Fruit fly (Drosophila melanogaster) whole organism, embryonic: Measurements from ENCODE around the gene CG44362.

ENCODE experiments used
- ATbp ChIP-seq: fragments of 200-800 bp; sonication (Bioruptor generic); optimal IDR thresholded peaks from 2 replicates; lab custom pipeline; 2017; ENCODE audit warnings: missing biosample characterization, mild to moderate bottlenecking, missing genetic modification characterization, missing genetic modification reagents
- Antp ChIP-seq: fragments of 200-800 bp; sonication (Bioruptor generic); optimal IDR thresholded peaks from 3 replicates; lab custom pipeline; 2016; ENCODE audit warnings: missing biosample characterization, missing genetic modification characterization
- Atf3 ChIP-seq: fragments of 200-800 bp; sonication (Bioruptor generic); optimal IDR thresholded peaks from 3 replicates; lab custom pipeline; 2016; ENCODE audit warnings: missing biosample characterization, missing genetic modification characterization
- Bdp1 ChIP-seq: fragments of 200-800 bp; sonication (Bioruptor generic); optimal IDR thresholded peaks from 3 replicates; lab custom pipeline; 2016; ENCODE audit warnings: missing biosample characterization, missing genetic modification characterization
- CG10209 ChIP-seq: fragments of 200-800 bp; sonication (Bioruptor generic); optimal IDR thresholded peaks from 3 replicates; lab custom pipeline; 2017; ENCODE audit warnings: missing biosample characterization, mild to moderate bottlenecking, missing genetic modification characterization, missing genetic modification reagents
- CG11085 ChIP-seq: fragments of 200-800 bp; sonication (Bioruptor generic); IDR thresholded peaks from 2 replicates; pipeline ENCODE4 v1.3.6; 2022; ENCODE audit warnings: missing biosample characterization, missing genetic modification characterization
- CG11504 ChIP-seq: fragments of 200-800 bp; sonication (Bioruptor generic); optimal IDR thresholded peaks from 3 replicates; lab custom pipeline; 2019; ENCODE audit warnings: missing biosample characterization, mild to moderate bottlenecking, missing genetic modification characterization, moderate library complexity
- CG12942 ChIP-seq: fragments of 200-800 bp; sonication (Bioruptor generic); optimal IDR thresholded peaks from 3 replicates; lab custom pipeline; 2016; ENCODE audit warnings: missing biosample characterization, missing genetic modification characterization
- CG15696 ChIP-seq: fragments of 200-800 bp; sonication (Bioruptor generic); optimal IDR thresholded peaks from 2 replicates; lab custom pipeline; 2019; ENCODE audit warnings: missing biosample characterization, mild to moderate bottlenecking, missing genetic modification characterization, moderate library complexity
- CG17912 ChIP-seq: fragments of 200-800 bp; sonication (Bioruptor generic); optimal IDR thresholded peaks from 2 replicates; lab custom pipeline; 2018; ENCODE audit warnings: missing biosample characterization, mild to moderate bottlenecking, missing genetic modification characterization
- CG32532 ChIP-seq: fragments of 200-800 bp; sonication (Bioruptor generic); IDR thresholded peaks from 2 replicates; pipeline ENCODE4 v1.3.6; 2022; ENCODE audit warnings: missing biosample characterization, missing genetic modification characterization
- CG3407 ChIP-seq: fragments of 200-800 bp; sonication (Bioruptor generic); optimal IDR thresholded peaks from 2 replicates; lab custom pipeline; 2018; ENCODE audit warnings: missing biosample characterization, mild to moderate bottlenecking, missing genetic modification characterization
- CG3726 ChIP-seq: fragments of 200-800 bp; sonication (Bioruptor generic); IDR thresholded peaks from 3 replicates; pipeline ENCODE4, ENCODE4 v1.3.6; 2022; ENCODE audit warnings: missing biosample characterization, missing genetic modification characterization
- CG4404 ChIP-seq: fragments of 200-800 bp; sonication (Bioruptor generic); IDR thresholded peaks from 2 replicates; pipeline ENCODE4 v1.3.6; 2022; ENCODE audit warnings: missing biosample characterization, missing genetic modification characterization
- CG4854 ChIP-seq: fragments of 200-800 bp; sonication (Bioruptor generic); optimal IDR thresholded peaks from 2 replicates; lab custom pipeline; 2016; ENCODE audit warnings: missing biosample characterization, missing genetic modification characterization, inconsistent platforms
- CG6272 ChIP-seq: fragments of 200-800 bp; sonication (Bioruptor generic); IDR thresholded peaks from 2 replicates; pipeline ENCODE4 v1.3.6; 2022; ENCODE audit warnings: missing biosample characterization, missing genetic modification characterization
- CG7372 ChIP-seq: fragments of 200-800 bp; sonication (Bioruptor generic); IDR thresholded peaks from 2 replicates; pipeline ENCODE4 v1.3.6; 2022; ENCODE audit warnings: missing biosample characterization, missing genetic modification characterization
- CG8089 ChIP-seq: fragments of 200-800 bp; sonication (Bioruptor generic); optimal IDR thresholded peaks from 3 replicates; lab custom pipeline; 2016; ENCODE audit warnings: missing biosample characterization, missing genetic modification characterization
- CG8290 ChIP-seq, 3 experiments: fragments of 200-800 bp; sonication (Bioruptor generic); optimal IDR thresholded peaks; 2 replicates each; lab custom pipeline; 2016 to 2019; ENCODE audit warnings: missing biosample characterization in 3 of 3, missing genetic modification characterization in 3 of 3, mild to moderate bottlenecking in 2 of 3, moderate library complexity in 1 of 3
- D19B ChIP-seq: fragments of 200-800 bp; sonication (Bioruptor generic); optimal IDR thresholded peaks from 2 replicates; lab custom pipeline; 2017; ENCODE audit warnings: missing biosample characterization, mild to moderate bottlenecking, missing genetic modification characterization
- H2.0 ChIP-seq: fragments of 200-800 bp; sonication (Bioruptor generic); IDR thresholded peaks from 2 replicates; pipeline ENCODE4 v1.3.6; 2022; ENCODE audit warnings: missing biosample characterization, missing genetic modification characterization
- Hey ChIP-seq: fragments of 200-800 bp; sonication (Bioruptor generic); optimal IDR thresholded peaks from 3 replicates; lab custom pipeline; 2018; ENCODE audit warnings: missing biosample characterization, mild to moderate bottlenecking, missing genetic modification characterization
- Hr51 ChIP-seq, 2 experiments: fragments of 200-800 bp; sonication (Bioruptor generic); optimal IDR thresholded peaks; 2 replicates in 1 of 2; 3 replicates in 1 of 2; lab custom pipeline; 2016 to 2018; ENCODE audit warnings: missing biosample characterization in 2 of 2, missing genetic modification characterization in 2 of 2, mild to moderate bottlenecking in 1 of 2, moderate library complexity in 1 of 2
- NFAT ChIP-seq: fragments of 200-800 bp; sonication (Bioruptor generic); IDR thresholded peaks from 2 replicates; pipeline ENCODE4 v1.3.6; 2022; ENCODE audit warnings: missing biosample characterization, missing genetic modification characterization
- Rfx ChIP-seq: fragments of 200-800 bp; sonication (Bioruptor generic); IDR thresholded peaks from 2 replicates; pipeline ENCODE4 v1.3.6; 2022; ENCODE audit warnings: missing biosample characterization, missing genetic modification characterization
- Rx ChIP-seq: fragments of 200-800 bp; sonication (Bioruptor generic); IDR thresholded peaks from 2 replicates; pipeline ENCODE4 v1.3.6; 2022; ENCODE audit warnings: missing biosample characterization, missing genetic modification characterization
- Sin3A ChIP-seq: fragments of >200 bp; optimal IDR thresholded peaks from 2 replicates; lab custom pipeline; 2018
- Sox102F ChIP-seq: fragments of 200-800 bp; sonication (Bioruptor generic); optimal IDR thresholded peaks from 2 replicates; lab custom pipeline; 2018; ENCODE audit warnings: missing biosample characterization, mild to moderate bottlenecking, missing genetic modification characterization, moderate library complexity
- bowl ChIP-seq: fragments of 200-800 bp; sonication (Bioruptor generic); IDR thresholded peaks from 2 replicates; pipeline ENCODE4 v1.3.6; 2022; ENCODE audit warnings: missing biosample characterization, missing genetic modification characterization
- bsh ChIP-seq, 2 experiments: fragments of 200-800 bp; sonication (Bioruptor generic); optimal IDR thresholded peaks; 2 replicates each; lab custom pipeline; 2017 to 2018; ENCODE audit warnings: mild to moderate bottlenecking in 2 of 2, missing biosample characterization in 2 of 2, missing genetic modification characterization in 2 of 2, moderate library complexity in 1 of 2
- cad ChIP-seq: fragments of >200 bp; optimal IDR thresholded peaks from 2 replicates; lab custom pipeline; 2017; ENCODE audit warnings: missing biosample characterization, missing genetic modification characterization
- chm ChIP-seq: fragments of 200-800 bp; sonication (Bioruptor generic); IDR thresholded peaks from 2 replicates; pipeline ENCODE4 v1.3.6; 2022; ENCODE audit warnings: missing biosample characterization, missing genetic modification characterization
- chn ChIP-seq: fragments of 200-800 bp; sonication (Bioruptor generic); optimal IDR thresholded peaks from 2 replicates; lab custom pipeline; 2016; ENCODE audit warnings: missing biosample characterization, missing genetic modification characterization
- ci ChIP-seq: fragments of 200-800 bp; sonication (Bioruptor generic); IDR thresholded peaks from 3 replicates; pipeline ENCODE4 v1.3.6; 2022; ENCODE audit warnings: missing biosample characterization, missing genetic modification characterization
- dpn ChIP-seq, 2 experiments: fragments of 200-800 bp; sonication (Bioruptor generic); optimal IDR thresholded peaks; 3 replicates each; lab custom pipeline; 2016; ENCODE audit warnings: missing biosample characterization in 2 of 2, missing genetic modification characterization in 2 of 2
- ems ChIP-seq: fragments of 200-800 bp; sonication (Bioruptor generic); optimal IDR thresholded peaks from 3 replicates; lab custom pipeline; 2016; ENCODE audit warnings: missing biosample characterization, missing genetic modification characterization
- fd3F ChIP-seq: fragments of 200-800 bp; sonication (Bioruptor generic); optimal IDR thresholded peaks from 2 replicates; lab custom pipeline; 2018; ENCODE audit warnings: missing biosample characterization, mild to moderate bottlenecking, missing genetic modification characterization, moderate library complexity
- fd64A ChIP-seq: fragments of 200-800 bp; sonication (Bioruptor generic); optimal IDR thresholded peaks from 3 replicates; lab custom pipeline; 2018; ENCODE audit warnings: missing biosample characterization, mild to moderate bottlenecking, missing genetic modification characterization
- gt ChIP-seq: fragments of 200-800 bp; sonication (Bioruptor generic); IDR thresholded peaks from 2 replicates; pipeline ENCODE4 v1.3.6; 2022; ENCODE audit warnings: missing biosample characterization, missing genetic modification characterization
- her ChIP-seq: fragments of 200-800 bp; sonication (Bioruptor generic); optimal IDR thresholded peaks from 2 replicates; lab custom pipeline; 2016; ENCODE audit warnings: missing biosample characterization, missing genetic modification characterization
- jumu ChIP-seq: fragments of 200-800 bp; sonication (Bioruptor generic); optimal IDR thresholded peaks from 3 replicates; lab custom pipeline; 2016; ENCODE audit warnings: missing biosample characterization, missing genetic modification characterization
- ken ChIP-seq: fragments of 200-800 bp; sonication (Bioruptor generic); IDR thresholded peaks from 3 replicates; pipeline ENCODE4 v1.3.6; 2022; ENCODE audit warnings: missing biosample characterization, missing genetic modification characterization
- maf-S ChIP-seq: fragments of 200-800 bp; sonication (Bioruptor generic); optimal IDR thresholded peaks from 2 replicates; lab custom pipeline; 2016; ENCODE audit warnings: missing biosample characterization, missing genetic modification characterization
- nerfin-2 ChIP-seq: fragments of 200-800 bp; sonication (Bioruptor generic); IDR thresholded peaks from 2 replicates; pipeline ENCODE4 v1.3.6; 2022; ENCODE audit warnings: missing biosample characterization, missing genetic modification characterization; ENCODE audit not compliant: partially characterized antibody
- phol ChIP-seq: fragments of 200-800 bp; sonication (Bioruptor generic); optimal IDR thresholded peaks from 3 replicates; lab custom pipeline; 2018; ENCODE audit warnings: missing biosample characterization, mild to moderate bottlenecking, missing genetic modification characterization, moderate library complexity
- pum ChIP-seq: fragments of 200-800 bp; sonication (Bioruptor generic); optimal IDR thresholded peaks from 2 replicates; lab custom pipeline; 2016; ENCODE audit warnings: missing biosample characterization, missing genetic modification characterization
- ranshi ChIP-seq: fragments of 200-800 bp; sonication (Bioruptor generic); IDR thresholded peaks from 2 replicates; pipeline ENCODE4 v1.3.6; 2022; ENCODE audit warnings: missing biosample characterization, missing genetic modification characterization
- slbo ChIP-seq: fragments of 200-800 bp; sonication (Bioruptor generic); IDR thresholded peaks from 2 replicates; pipeline ENCODE4 v1.3.6; 2022; ENCODE audit warnings: missing biosample characterization, missing genetic modification characterization
- slou ChIP-seq: fragments of 200-800 bp; sonication (Bioruptor generic); optimal IDR thresholded peaks from 3 replicates; lab custom pipeline; 2016; ENCODE audit warnings: missing biosample characterization, missing genetic modification characterization
- wdn ChIP-seq: fragments of 200-800 bp; sonication (Bioruptor generic); IDR thresholded peaks from 2 replicates; pipeline ENCODE4 v1.3.6; 2022; ENCODE audit warnings: missing biosample characterization, missing genetic modification characterization
- zen ChIP-seq: fragments of 200-800 bp; sonication (Bioruptor generic); optimal IDR thresholded peaks from 3 replicates; lab custom pipeline; 2018; ENCODE audit warnings: missing biosample characterization, mild to moderate bottlenecking, missing genetic modification characterization, moderate library complexity

Gene CG44362

DNA sequence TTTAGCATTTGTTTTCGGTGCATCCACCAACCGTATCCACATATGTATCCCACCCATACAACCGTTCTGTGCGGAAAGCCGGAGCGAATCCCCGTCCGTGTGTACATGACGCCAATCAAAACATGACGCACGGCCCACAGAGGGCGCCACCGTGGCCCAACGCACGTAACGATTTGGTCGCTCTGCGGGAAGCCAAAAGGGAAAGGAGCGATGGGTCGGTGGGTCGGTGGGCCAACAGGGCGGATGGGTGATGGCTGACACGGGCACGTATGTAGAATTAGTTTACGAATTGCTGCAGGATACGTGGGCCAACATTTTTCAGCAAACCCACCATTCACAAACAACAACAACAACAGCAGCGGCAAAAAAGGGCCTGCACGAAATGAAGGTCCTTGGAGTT is 38.6 kb upstream of the CG44362 start (continued):
- no peak for TF ChIP-seq Bdp1
- TF ChIP-seq chm (GFP tag; lab: Robert Waterston, UW), result peak; percentile 66; the same call in 1 of the 2 replicates
- TF ChIP-seq CG4404, result 0 out of 2 replicates have a peak, but pooled peaks have one; percentile 8
- peak; percentile 44 for TF ChIP-seq CG8089
- TF ChIP-seq CG12942 (GFP tag; lab: Kevin White, UChicago), result peak; percentile 0
- TF ChIP-seq CG11085 (GFP tag; lab: Robert Waterston, UW), result 0 out of 2 replicates have a peak, but pooled peaks have one; percentile 9
- 0 out of 2 replicates have a peak, but pooled peaks have one; percentile 19 for TF ChIP-seq ranshi (GFP tag; lab: Robert Waterston, UW)
- peak; percentile 4 for TF ChIP-seq fd64A (GFP tag; lab: Kevin White, UChicago)
- TF ChIP-seq ATbp (GFP tag; lab: Kevin White, UChicago), result peak; percentile 15
- TF ChIP-seq Sin3A (lab: Kevin White, UChicago), result no peak
- peak; percentile 5 for TF ChIP-seq zen (tag; lab: Kevin White, UChicago)
- no peak for TF ChIP-seq maf-S (GFP tag; lab: Kevin White, UChicago)
- no peak for TF ChIP-seq phol (tag; lab: Kevin White, UChicago)
- TF ChIP-seq CG7372, result peak; percentile 70
- TF ChIP-seq CG10209, result peak; percentile 24
- peak; percentile 20 for TF ChIP-seq Sox102F
- peak; percentile 42; the same call in 1 of the 2 replicates for TF ChIP-seq nerfin-2 (GFP tag; lab: Robert Waterston, UW)
- peak; percentile 43 for TF ChIP-seq slbo (GFP tag; lab: Robert Waterston, UW)
- TF ChIP-seq Rfx (GFP tag; lab: Robert Waterston, UW), result peak; percentile 58
- TF ChIP-seq CG15696 (tag; lab: Kevin White, UChicago), result no peak
- peak; percentile 20 for TF ChIP-seq CG17912 (GFP tag; lab: Kevin White, UChicago)
- no peak for TF ChIP-seq Rx (GFP tag; lab: Robert Waterston, UW)
- 0 out of 2 replicates have a peak, but pooled peaks have one; percentile 11 for TF ChIP-seq NFAT (GFP tag; lab: Robert Waterston, UW)
- peak in 1 of 2 experiments; percentile 10 for TF ChIP-seq dpn (GFP tag; optimal IDR thresholded peaks at IDR 0.05; lab: Kevin White, UChicago)
- TF ChIP-seq CG32532 (GFP tag; lab: Robert Waterston, UW), result peak; percentile 62
- TF ChIP-seq Hr51 (GFP tag; optimal IDR thresholded peaks at IDR 0.05; lab: Kevin White, UChicago), result peak in 1 of 2 experiments; percentile 4
- peak; percentile 4 for TF ChIP-seq chn (GFP tag; lab: Kevin White, UChicago)
- peak in 1 of 2 experiments; percentile 14 for TF ChIP-seq bsh (GFP tag; optimal IDR thresholded peaks at IDR 0.05; lab: Kevin White, UChicago)
- TF ChIP-seq CG11504, result peak; percentile 38
- no peak for TF ChIP-seq slou
- peak; percentile 73; the same call in 2 of the 3 replicates for TF ChIP-seq ci (GFP tag; lab: Robert Waterston, UW)
- no peak for TF ChIP-seq pum
- TF ChIP-seq CG3407 (GFP tag; lab: Kevin White, UChicago), result no peak
- 0 out of 2 replicates have a peak, but pooled peaks have one; percentile 9 for TF ChIP-seq H2.0 (GFP tag; lab: Robert Waterston, UW)
- TF ChIP-seq CG4854 (GFP tag; lab: Kevin White, UChicago), result peak; percentile 3
- TF ChIP-seq Hey, result peak; percentile 60
- TF ChIP-seq gt, result 0 out of 2 replicates have a peak, but pooled peaks have one; percentile 21
- TF ChIP-seq Antp (GFP tag; lab: Kevin White, UChicago), result no peak
- no peak for TF ChIP-seq ems (GFP tag; lab: Kevin White, UChicago)
- no peak for TF ChIP-seq CG3726 (GFP tag; lab: Robert Waterston, UW)
- TF ChIP-seq wdn (GFP tag; lab: Robert Waterston, UW), result no peak
- peak; percentile 7 for TF ChIP-seq fd3F (GFP tag; lab: Kevin White, UChicago)
- TF ChIP-seq D19B (GFP tag; lab: Kevin White, UChicago), result no peak
- no peak for TF ChIP-seq CG8290 (GFP tag; optimal IDR thresholded peaks at IDR 0.05; lab: Kevin White, UChicago)
- TF ChIP-seq CG8290 (tag; optimal IDR thresholded peaks at IDR 0.05; lab: Kevin White, UChicago), result peak in 1 of 2 experiments; percentile 91
- peak; percentile 34; the same call in 1 of the 2 replicates for TF ChIP-seq bowl
- peak; percentile 2 for TF ChIP-seq jumu (GFP tag; lab: Kevin White, UChicago)
- peak; percentile 43; the same call in 1 of the 3 replicates for TF ChIP-seq ken (GFP tag; lab: Robert Waterston, UW)
- peak; percentile 30 for TF ChIP-seq her (GFP tag; lab: Kevin White, UChicago)
- 0 out of 2 replicates have a peak, but pooled peaks have one; percentile 8 for TF ChIP-seq CG6272 (GFP tag; lab: Robert Waterston, UW)
- peak; percentile 4 for TF ChIP-seq Atf3
- no peak for TF ChIP-seq cad (GFP tag; lab: Kevin White, UChicago)
